Worm (Caenorhabditis elegans) whole organism, early embryonic: ENCODE results near the gene ins-5.
"Not testable (repeated sequence)": the region's sequence is repeated elsewhere in the genome, so short reads cannot be mapped to it uniquely, and the experiment has no call there.

Experiments used
- ama-1 ChIP-seq: fragments of 150-350 bp; optimal IDR thresholded peaks from 2 replicates; lab custom pipeline; 2014
- hmbx-1 ChIP-seq: sonication (generic microtip); optimal IDR thresholded peaks from 2 replicates; lab custom pipeline; 2016; ENCODE audit warnings: mild to moderate bottlenecking, missing genetic modification characterization, missing compliant biosample characterization
- scrt-1 ChIP-seq: fragments of 200-800 bp; sonication (Bioruptor generic); IDR thresholded peaks from 2 replicates; pipeline ENCODE4 v1.3.6; 2022; ENCODE audit warnings: missing genetic modification characterization, missing compliant biosample characterization

ce11 chrII:6008887-6009286 lies 11.5 kb downstream of the ins-5 start, which contains the start of gene ZK84.4:
- not testable (repeated sequence) for TF ChIP-seq hmbx-1 (tag; lab: Kevin White, UChicago); scrt-1 (GFP tag; lab: Robert Waterston, UW); ama-1 (lab: Kevin White, UChicago)
